Worm (Caenorhabditis elegans): ENCODE results near the gene lgc-43.

DNA sequence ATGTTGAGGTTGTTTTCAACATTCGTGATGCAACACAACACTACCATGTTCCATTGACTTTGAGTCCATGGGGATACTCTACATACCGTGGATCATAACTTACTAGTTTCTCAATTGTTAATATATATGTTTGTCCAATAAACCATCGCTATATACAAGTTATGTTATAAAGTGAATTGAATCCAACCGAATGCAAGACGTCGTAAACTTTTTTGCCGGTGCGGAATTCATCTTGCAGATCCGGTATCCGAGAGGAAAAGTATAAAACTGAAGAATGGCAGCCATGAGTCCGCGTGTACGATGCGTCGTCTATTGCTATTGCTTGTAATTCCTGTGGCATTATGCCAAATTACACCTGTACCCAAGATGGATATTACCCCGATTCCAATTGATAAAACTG is 29.8 kb downstream of the lgc-43 start, which contains the start of gene R09H10.6:
- no peak for TF ChIP-seq pha-4 (tag; optimal IDR thresholded peaks at IDR 0.05)
- no peak for TF ChIP-seq fkh-2 (tag; optimal IDR thresholded peaks at IDR 0.05)
- TF ChIP-seq nhr-25 (tag; optimal IDR thresholded peaks at IDR 0.05): no peak
